Worm (Caenorhabditis elegans) whole organism, L3 larva: ENCODE data around the gene flp-15.
A peak's percentile ranks its signal among the peaks of the same experiment; 100 is the strongest.

ENCODE experiments used
- R02D3.7 ChIP-seq: fragments of 150-350 bp; optimal IDR thresholded peaks from 2 replicates; lab custom pipeline; 2014; ENCODE audit warnings: missing biosample characterization, missing genetic modification characterization
- ZK546.5 ChIP-seq: sonication (generic microtip); optimal IDR thresholded peaks from 2 replicates; lab custom pipeline; 2017; ENCODE audit warnings: missing biosample characterization, missing genetic modification characterization
- aly-2 ChIP-seq: fragments of 150-350 bp; optimal IDR thresholded peaks from 2 replicates; lab custom pipeline; 2014; ENCODE audit warnings: missing biosample characterization, missing genetic modification characterization
- ceh-16 ChIP-seq: sonication (generic microtip); optimal IDR thresholded peaks from 2 replicates; lab custom pipeline; 2017; ENCODE audit warnings: missing biosample characterization, missing genetic modification characterization
- ceh-28 ChIP-seq: fragments of 150-350 bp; optimal IDR thresholded peaks from 2 replicates; lab custom pipeline; 2014; ENCODE audit warnings: missing biosample characterization, missing genetic modification reagents, missing genetic modification characterization
- ceh-82 ChIP-seq: fragments of 150-350 bp; optimal IDR thresholded peaks from 2 replicates; lab custom pipeline; 2014; ENCODE audit warnings: missing biosample characterization, missing genetic modification characterization
- ceh-9 ChIP-seq: sonication (generic microtip); optimal IDR thresholded peaks from 2 replicates; lab custom pipeline; 2018; ENCODE audit warnings: missing biosample characterization, missing genetic modification characterization
- egl-27 ChIP-seq: sonication (generic microtip); optimal IDR thresholded peaks from 4 replicates; lab custom pipeline; 2017; ENCODE audit warnings: missing biosample characterization, missing genetic modification reagents, missing genetic modification characterization
- egl-5 ChIP-seq: fragments of 150-350 bp; optimal IDR thresholded peaks from 2 replicates; lab custom pipeline; 2017; ENCODE audit warnings: missing biosample characterization, missing genetic modification reagents, missing genetic modification characterization, inconsistent platforms
- elt-2 ChIP-seq: sonication (generic microtip); optimal IDR thresholded peaks from 2 replicates; lab custom pipeline; 2016; ENCODE audit warnings: missing genetic modification reagents, mild to moderate bottlenecking, missing genetic modification characterization, missing compliant biosample characterization
- elt-3 ChIP-seq, 3 experiments: fragments of 150-350 bp in 1 of 3; sonication (generic microtip) in 2 of 3; optimal IDR thresholded peaks; 2 replicates in 2 of 3; 4 replicates in 1 of 3; lab custom pipeline; 2014 to 2017; ENCODE audit warnings: missing biosample characterization in 3 of 3, missing genetic modification characterization in 3 of 3
- eor-1 ChIP-seq, 2 experiments: fragments of 150-350 bp; optimal IDR thresholded peaks; 2 replicates each; lab custom pipeline; 2014 to 2018; ENCODE audit warnings: missing biosample characterization in 2 of 2, missing genetic modification characterization in 2 of 2
- fkh-10 ChIP-seq: sonication (generic microtip); optimal IDR thresholded peaks from 2 replicates; lab custom pipeline; 2017; ENCODE audit warnings: missing biosample characterization, missing genetic modification reagents, missing genetic modification characterization
- fkh-2 ChIP-seq: fragments of 150-350 bp; optimal IDR thresholded peaks from 2 replicates; lab custom pipeline; 2014; ENCODE audit warnings: missing biosample characterization, missing genetic modification reagents, missing genetic modification characterization
- hmg-11 ChIP-seq: sonication (generic microtip); optimal IDR thresholded peaks from 2 replicates; lab custom pipeline; 2016; ENCODE audit warnings: missing genetic modification characterization, missing compliant biosample characterization
- jun-1 ChIP-seq: fragments of 150-350 bp; optimal IDR thresholded peaks from 2 replicates; lab custom pipeline; 2014; ENCODE audit warnings: missing biosample characterization, missing genetic modification reagents, missing genetic modification characterization
- lin-15B ChIP-seq: fragments of 150-350 bp; optimal IDR thresholded peaks from 2 replicates; lab custom pipeline; 2014; ENCODE audit warnings: missing biosample characterization, missing genetic modification characterization
- lin-39 ChIP-seq: fragments of 150-350 bp; optimal IDR thresholded peaks from 2 replicates; lab custom pipeline; 2018; ENCODE audit warnings: missing biosample characterization, missing genetic modification reagents, missing genetic modification characterization
- mdl-1 ChIP-seq: fragments of 150-350 bp; optimal IDR thresholded peaks from 2 replicates; lab custom pipeline; 2014; ENCODE audit warnings: missing biosample characterization, missing genetic modification characterization
- mml-1 ChIP-seq: fragments of 150-350 bp; sonication (generic microtip); optimal IDR thresholded peaks from 3 replicates; lab custom pipeline; 2014; ENCODE audit warnings: missing biosample characterization, missing genetic modification characterization
- nfya-1 ChIP-seq: sonication (generic microtip); optimal IDR thresholded peaks from 2 replicates; lab custom pipeline; 2017; ENCODE audit warnings: missing genetic modification characterization, mild to moderate bottlenecking, missing compliant biosample characterization, antibody characterized with exemption, moderate library complexity; ENCODE audit not compliant: insufficient read depth
- nhr-11 ChIP-seq: fragments of 150-350 bp; optimal IDR thresholded peaks from 2 replicates; lab custom pipeline; 2014; ENCODE audit warnings: missing biosample characterization, missing genetic modification characterization
- nhr-12 ChIP-seq: fragments of 150-350 bp; optimal IDR thresholded peaks from 2 replicates; lab custom pipeline; 2014; ENCODE audit warnings: missing biosample characterization, missing genetic modification characterization
- nhr-23 ChIP-seq: fragments of 150-350 bp; optimal IDR thresholded peaks from 2 replicates; lab custom pipeline; 2014; ENCODE audit warnings: missing biosample characterization, missing genetic modification reagents, missing genetic modification characterization
- nhr-237 ChIP-seq: fragments of 150-350 bp; optimal IDR thresholded peaks from 2 replicates; lab custom pipeline; 2014; ENCODE audit warnings: missing biosample characterization, missing genetic modification characterization
- nhr-25 ChIP-seq: sonication (generic microtip); optimal IDR thresholded peaks from 2 replicates; lab custom pipeline; 2017; ENCODE audit warnings: missing biosample characterization, missing genetic modification characterization
- nhr-28 ChIP-seq: fragments of 150-350 bp; optimal IDR thresholded peaks from 2 replicates; lab custom pipeline; 2014; ENCODE audit warnings: missing biosample characterization, missing genetic modification characterization
- nhr-76 ChIP-seq: fragments of 150-350 bp; sonication (generic microtip); optimal IDR thresholded peaks from 5 replicates; lab custom pipeline; 2014; ENCODE audit warnings: missing biosample characterization, missing genetic modification characterization
- nhr-77 ChIP-seq: fragments of 150-350 bp; optimal IDR thresholded peaks from 2 replicates; lab custom pipeline; 2014; ENCODE audit warnings: missing biosample characterization, missing genetic modification characterization
- pha-4 ChIP-seq: fragments of 150-350 bp; optimal IDR thresholded peaks from 2 replicates; lab custom pipeline; 2014; ENCODE audit warnings: missing biosample characterization, missing genetic modification reagents, missing genetic modification characterization
- pqm-1 ChIP-seq: fragments of 150-350 bp; optimal IDR thresholded peaks from 2 replicates; lab custom pipeline; 2017; ENCODE audit warnings: missing biosample characterization, missing genetic modification characterization, inconsistent platforms
- skn-1 ChIP-seq: fragments of 150-350 bp; optimal IDR thresholded peaks from 2 replicates; lab custom pipeline; 2014; ENCODE audit warnings: missing biosample characterization, missing genetic modification characterization
- snpc-4 ChIP-seq: fragments of 150-350 bp; optimal IDR thresholded peaks from 2 replicates; lab custom pipeline; 2014; ENCODE audit warnings: missing biosample characterization, missing genetic modification characterization
- tbx-2 ChIP-seq: sonication (generic microtip); optimal IDR thresholded peaks from 2 replicates; lab custom pipeline; 2016; ENCODE audit warnings: mild to moderate bottlenecking, missing genetic modification characterization, missing compliant biosample characterization
- unc-39 ChIP-seq: sonication (generic microtip); optimal IDR thresholded peaks from 4 replicates; lab custom pipeline; 2017; ENCODE audit warnings: missing biosample characterization, missing genetic modification characterization
- unc-62 ChIP-seq: fragments of 150-350 bp; sonication (generic microtip); optimal IDR thresholded peaks from 4 replicates; lab custom pipeline; 2014; ENCODE audit warnings: missing biosample characterization, missing genetic modification reagents, missing genetic modification characterization
- zag-1 ChIP-seq: fragments of 150-350 bp; optimal IDR thresholded peaks from 2 replicates; lab custom pipeline; 2014; ENCODE audit warnings: missing biosample characterization, missing genetic modification characterization
- ztf-11 ChIP-seq: fragments of 150-350 bp; optimal IDR thresholded peaks from 2 replicates; lab custom pipeline; 2014; ENCODE audit warnings: missing biosample characterization, missing genetic modification characterization
- ztf-4 ChIP-seq: fragments of 150-350 bp; optimal IDR thresholded peaks from 2 replicates; lab custom pipeline; 2014; ENCODE audit warnings: missing biosample characterization, missing genetic modification characterization

The flp-15 gene

ce11 chrIII:13672654-13673330, 5.2 kb upstream of the flp-15 start, which contains the start of gene aqp-11:
TSS of gene aqp-11 (plus strand) at chrIII:13673280.
- TF ChIP-seq pha-4 (tag; lab: Kevin White, UChicago) (peak; percentile 19), zag-1 (tag; lab: Kevin White, UChicago) (no peak), skn-1 (tag; lab: Kevin White, UChicago) (peak; percentile 99), elt-3 (tag; optimal IDR thresholded peaks at IDR 0.05; lab: Kevin White, UChicago) (no peak), lin-39 (tag; lab: Kevin White, UChicago) (no peak), aly-2 (tag; lab: Kevin White, UChicago) (no peak), ceh-28 (tag; lab: Kevin White, UChicago) (no peak), unc-39 (no peak), nhr-77 (no peak), pqm-1 (tag; lab: Kevin White, UChicago) (peak; percentile 66), nhr-11 (no peak), tbx-2 (tag; lab: Kevin White, UChicago) (no peak), nhr-23 (tag; lab: Kevin White, UChicago) (no peak), nfya-1 (no peak), ztf-4 (tag; lab: Kevin White, UChicago) (no peak), egl-27 (no peak), mml-1 (tag; lab: Kevin White, UChicago) (no peak), ceh-82 (tag; lab: Kevin White, UChicago) (no peak), snpc-4 (tag; lab: Kevin White, UChicago) (no peak), jun-1 (tag; lab: Kevin White, UChicago) (no peak), fkh-10 (GFP tag; lab: Kevin White, UChicago) (no peak), fkh-2 (tag; lab: Kevin White, UChicago) (no peak), nhr-28 (tag; lab: Kevin White, UChicago) (no peak), hmg-11 (tag; lab: Kevin White, UChicago) (no peak), nhr-237 (tag; lab: Kevin White, UChicago) (no peak), ZK546.5 (tag; lab: Kevin White, UChicago) (no peak), elt-2 (tag; lab: Kevin White, UChicago) (peak; percentile 71), eor-1 (tag; optimal IDR thresholded peaks at IDR 0.05; lab: Kevin White, UChicago) (no peak), nhr-12 (no peak), nhr-25 (tag; lab: Kevin White, UChicago) (no peak), lin-15B (tag; lab: Kevin White, UChicago) (no peak)

- no peak for TF ChIP-seq lin-39 (tag; lab: Kevin White, UChicago)
- no peak for TF ChIP-seq nhr-77
- TF ChIP-seq R02D3.7 (tag; lab: Kevin White, UChicago): no peak
- TF ChIP-seq nhr-25 (tag; lab: Kevin White, UChicago): no peak
- TF ChIP-seq ztf-11 (tag; lab: Kevin White, UChicago): no peak
- TF ChIP-seq tbx-2 (tag; lab: Kevin White, UChicago): no peak
- no peak for TF ChIP-seq ceh-16
- TF ChIP-seq elt-3 (tag; optimal IDR thresholded peaks at IDR 0.05; lab: Kevin White, UChicago): no peak
These were observed 1.9 kb upstream of the flp-15 start for ce11 chrIII:13669519-13669918.

DNA sequence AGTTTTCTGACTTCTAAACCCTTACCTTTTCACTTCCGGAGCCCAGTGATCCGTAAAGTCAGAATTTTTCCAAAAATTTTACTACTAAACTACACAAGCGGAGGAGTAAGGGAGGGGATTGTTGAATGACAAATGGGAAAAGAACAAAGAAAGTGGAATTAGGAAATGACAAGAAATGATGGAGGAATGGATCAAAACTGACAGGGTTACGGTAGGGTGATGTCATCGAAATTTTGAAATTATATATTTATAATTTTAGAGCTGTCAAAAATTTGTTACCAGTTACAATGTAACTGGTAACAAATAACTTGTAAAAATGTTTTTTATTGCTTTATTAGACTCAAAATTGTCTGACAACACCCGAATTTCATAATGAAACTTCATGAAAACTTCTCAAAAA, 1.2 kb downstream of the flp-15 start:
- TF ChIP-seq egl-5 (tag; lab: Kevin White, UChicago) (no peak), unc-62 (GFP tag; lab: Kevin White, UChicago) (peak; percentile 6)

ce11 chrIII:13660123-13660522, 7.5 kb downstream of the flp-15 start:
- TF ChIP-seq zag-1 (tag; lab: Kevin White, UChicago) (no peak), nhr-23 (tag; lab: Kevin White, UChicago) (no peak), nhr-77 (no peak), nhr-11 (no peak), eor-1 (tag; optimal IDR thresholded peaks at IDR 0.05; lab: Kevin White, UChicago) (no peak), unc-62 (GFP tag; lab: Kevin White, UChicago) (no peak), snpc-4 (tag; lab: Kevin White, UChicago) (no peak), unc-39 (no peak), elt-3 (tag; optimal IDR thresholded peaks at IDR 0.05; lab: Kevin White, UChicago) (no peak), pha-4 (tag; lab: Kevin White, UChicago) (no peak), mdl-1 (no peak), skn-1 (tag; lab: Kevin White, UChicago) (no peak), elt-2 (tag; lab: Kevin White, UChicago) (no peak), ceh-16 (no peak), ceh-9 (tag; lab: Kevin White, UChicago) (no peak), fkh-10 (GFP tag; lab: Kevin White, UChicago) (no peak), pqm-1 (tag; lab: Kevin White, UChicago) (no peak), nhr-76 (tag; lab: Kevin White, UChicago) (no peak)
- TF ChIP-seq, all 47 proteins: peak for 0
